Fruit fly (Drosophila melanogaster) whole organism, embryonic: ENCODE measurements around the gene CG11999.

ENCODE experiments used
- ATbp ChIP-seq: fragments of 200-800 bp; sonication (Bioruptor generic); optimal IDR thresholded peaks from 2 replicates; lab custom pipeline; 2017; ENCODE audit warnings: missing biosample characterization, mild to moderate bottlenecking, missing genetic modification characterization, missing genetic modification reagents
- Asciz ChIP-seq: fragments of 200-800 bp; sonication (Bioruptor generic); optimal IDR thresholded peaks from 2 replicates; lab custom pipeline; 2017; ENCODE audit warnings: missing biosample characterization, mild to moderate bottlenecking, missing genetic modification characterization, missing genetic modification reagents
- Bteb2 ChIP-seq: fragments of 200-800 bp; sonication (Bioruptor generic); optimal IDR thresholded peaks from 2 replicates; lab custom pipeline; 2016; ENCODE audit warnings: missing biosample characterization, missing genetic modification characterization
- CG10147 ChIP-seq: fragments of 200-800 bp; sonication (Bioruptor generic); optimal IDR thresholded peaks from 2 replicates; lab custom pipeline; 2019; ENCODE audit warnings: missing biosample characterization, mild to moderate bottlenecking, missing genetic modification characterization, moderate library complexity
- CG10431 ChIP-seq: fragments of 200-800 bp; sonication (Bioruptor generic); optimal IDR thresholded peaks from 3 replicates; lab custom pipeline; 2018; ENCODE audit warnings: missing biosample characterization, mild to moderate bottlenecking, missing genetic modification characterization
- CG11247 ChIP-seq: fragments of 200-800 bp; sonication (Bioruptor generic); IDR thresholded peaks from 2 replicates; pipeline ENCODE4 v1.3.6; 2022; ENCODE audit warnings: missing biosample characterization, missing genetic modification characterization
- CG12769 ChIP-seq: fragments of 200-800 bp; sonication (Bioruptor generic); optimal IDR thresholded peaks from 2 replicates; lab custom pipeline; 2019; ENCODE audit warnings: missing biosample characterization, mild to moderate bottlenecking, missing genetic modification characterization, moderate library complexity
- CG14710 ChIP-seq: fragments of 200-800 bp; sonication (Bioruptor generic); optimal IDR thresholded peaks from 3 replicates; lab custom pipeline; 2019; ENCODE audit warnings: missing biosample characterization, mild to moderate bottlenecking, missing genetic modification characterization, moderate library complexity
- CG15269 ChIP-seq: fragments of 200-800 bp; sonication (Bioruptor generic); optimal IDR thresholded peaks from 2 replicates; lab custom pipeline; 2018; ENCODE audit warnings: missing biosample characterization, mild to moderate bottlenecking, missing genetic modification characterization, moderate library complexity
- CG15601 ChIP-seq: fragments of 200-800 bp; sonication (Bioruptor generic); optimal IDR thresholded peaks from 3 replicates; lab custom pipeline; 2019; ENCODE audit warnings: missing biosample characterization, mild to moderate bottlenecking, missing genetic modification characterization, moderate library complexity
- CG1792 ChIP-seq: fragments of 200-800 bp; sonication (Bioruptor generic); optimal IDR thresholded peaks from 2 replicates; lab custom pipeline; 2016; ENCODE audit warnings: missing biosample characterization, missing genetic modification characterization
- CG30431 ChIP-seq: fragments of 200-800 bp; sonication (Bioruptor generic); optimal IDR thresholded peaks from 2 replicates; lab custom pipeline; 2017; ENCODE audit warnings: missing biosample characterization, missing genetic modification characterization
- CG32532 ChIP-seq: fragments of 200-800 bp; sonication (Bioruptor generic); IDR thresholded peaks from 2 replicates; pipeline ENCODE4 v1.3.6; 2022; ENCODE audit warnings: missing biosample characterization, missing genetic modification characterization
- CG32767 ChIP-seq: fragments of 200-800 bp; sonication (Bioruptor generic); IDR thresholded peaks from 2 replicates; pipeline ENCODE4 v1.3.6; 2022; ENCODE audit warnings: missing biosample characterization, missing genetic modification characterization
- CG33213 ChIP-seq: fragments of 200-800 bp; sonication (Bioruptor generic); optimal IDR thresholded peaks from 3 replicates; lab custom pipeline; 2016; ENCODE audit warnings: missing biosample characterization, missing genetic modification characterization
- CG34422 ChIP-seq: fragments of 200-800 bp; sonication (Bioruptor generic); IDR thresholded peaks from 3 replicates; pipeline ENCODE4 v1.3.6; 2022; ENCODE audit warnings: missing biosample characterization, missing genetic modification characterization
- CG6254 ChIP-seq: fragments of 200-800 bp; sonication (Bioruptor generic); optimal IDR thresholded peaks from 3 replicates; lab custom pipeline; 2017; ENCODE audit warnings: mild to moderate bottlenecking, missing biosample characterization, missing genetic modification reagents, missing genetic modification characterization
- CG6683 ChIP-seq: fragments of 200-800 bp; sonication (Bioruptor generic); optimal IDR thresholded peaks from 2 replicates; lab custom pipeline; 2017; ENCODE audit warnings: missing biosample characterization, mild to moderate bottlenecking, missing genetic modification characterization, missing genetic modification reagents
- CG7839 ChIP-seq: fragments of 200-800 bp; sonication (Bioruptor generic); optimal IDR thresholded peaks from 3 replicates; lab custom pipeline; 2018; ENCODE audit warnings: missing biosample characterization, mild to moderate bottlenecking, missing genetic modification characterization, moderate library complexity
- Camta ChIP-seq: fragments of 200-800 bp; sonication (Bioruptor generic); optimal IDR thresholded peaks from 2 replicates; lab custom pipeline; 2016; ENCODE audit warnings: missing biosample characterization, missing genetic modification characterization
- CoRest ChIP-seq: fragments of 200-800 bp; sonication (Bioruptor generic); optimal IDR thresholded peaks from 3 replicates; lab custom pipeline; 2018; ENCODE audit warnings: missing biosample characterization, mild to moderate bottlenecking, missing genetic modification characterization, moderate library complexity
- Hand ChIP-seq: fragments of 200-800 bp; sonication (Bioruptor generic); optimal IDR thresholded peaks from 2 replicates; lab custom pipeline; 2017; ENCODE audit warnings: mild to moderate bottlenecking, missing biosample characterization, missing genetic modification reagents, missing genetic modification characterization
- Med ChIP-seq: fragments of 200-800 bp; sonication (Bioruptor generic); peaks from one replicate; lab custom pipeline; 2016; ENCODE audit warnings: missing biosample characterization, missing genetic modification characterization, mild to moderate bottlenecking, inconsistent platforms, moderate library complexity
- Mrtf ChIP-seq: fragments of 200-800 bp; sonication (Bioruptor generic); IDR thresholded peaks from 3 replicates; pipeline ENCODE4 v1.3.6; 2022; ENCODE audit warnings: missing biosample characterization, missing genetic modification characterization
- Nf-YA ChIP-seq: fragments of 200-800 bp; sonication (Bioruptor generic); IDR thresholded peaks from 2 replicates; pipeline ENCODE4 v1.3.6; 2022; ENCODE audit warnings: missing biosample characterization, missing genetic modification characterization
- PHDP ChIP-seq: fragments of 200-800 bp; sonication (Bioruptor generic); optimal IDR thresholded peaks from 3 replicates; lab custom pipeline; 2018; ENCODE audit warnings: missing biosample characterization, mild to moderate bottlenecking, missing genetic modification characterization, moderate library complexity
- Sin3A ChIP-seq: fragments of >200 bp; optimal IDR thresholded peaks from 2 replicates; lab custom pipeline; 2018
- Tbp ChIP-seq: fragments of >200 bp; optimal IDR thresholded peaks from 2 replicates; lab custom pipeline; 2018; ENCODE audit warnings: missing biosample characterization, missing genetic modification characterization
- cad ChIP-seq: fragments of >200 bp; optimal IDR thresholded peaks from 2 replicates; lab custom pipeline; 2017; ENCODE audit warnings: missing biosample characterization, missing genetic modification characterization
- caup ChIP-seq: fragments of 200-800 bp; sonication (Bioruptor generic); optimal IDR thresholded peaks from 3 replicates; lab custom pipeline; 2017; ENCODE audit warnings: missing biosample characterization, mild to moderate bottlenecking, missing genetic modification characterization, moderate library complexity; ENCODE audit not compliant: severe bottlenecking
- cg ChIP-seq: fragments of 200-800 bp; sonication (Bioruptor generic); optimal IDR thresholded peaks from 3 replicates; lab custom pipeline; 2019; ENCODE audit warnings: missing biosample characterization, mild to moderate bottlenecking, missing genetic modification characterization, moderate library complexity
- chinmo ChIP-seq: fragments of 200-800 bp; sonication (Bioruptor generic); IDR thresholded peaks from 4 replicates; pipeline ENCODE4 v1.3.6; 2022; ENCODE audit warnings: missing biosample characterization, missing genetic modification characterization; ENCODE audit not compliant: partially characterized antibody
- dmrt11E ChIP-seq: fragments of 200-800 bp; sonication (Bioruptor generic); optimal IDR thresholded peaks from 3 replicates; lab custom pipeline; 2018; ENCODE audit warnings: missing biosample characterization, mild to moderate bottlenecking, missing genetic modification characterization, moderate library complexity
- ems ChIP-seq: fragments of 200-800 bp; sonication (Bioruptor generic); optimal IDR thresholded peaks from 3 replicates; lab custom pipeline; 2016; ENCODE audit warnings: missing biosample characterization, missing genetic modification characterization
- fd64A ChIP-seq: fragments of 200-800 bp; sonication (Bioruptor generic); optimal IDR thresholded peaks from 3 replicates; lab custom pipeline; 2018; ENCODE audit warnings: missing biosample characterization, mild to moderate bottlenecking, missing genetic modification characterization
- her ChIP-seq: fragments of 200-800 bp; sonication (Bioruptor generic); optimal IDR thresholded peaks from 2 replicates; lab custom pipeline; 2016; ENCODE audit warnings: missing biosample characterization, missing genetic modification characterization
- hkb ChIP-seq, 2 experiments: fragments of 200-800 bp in 1 of 2; fragments of >200 bp in 1 of 2; sonication (Bioruptor generic) in 1 of 2; IDR thresholded peaks in 1 of 2; optimal IDR thresholded peaks in 1 of 2; 2 replicates each; pipeline versions ENCODE4 v1.3.6 to Lab custom; 2017 to 2022; ENCODE audit warnings: missing biosample characterization in 1 of 2, missing genetic modification characterization in 1 of 2
- hth ChIP-seq: fragments of >200 bp; optimal IDR thresholded peaks from 2 replicates; lab custom pipeline; 2017; ENCODE audit warnings: inconsistent platforms
- nom ChIP-seq: fragments of 200-800 bp; sonication (Bioruptor generic); optimal IDR thresholded peaks from 2 replicates; lab custom pipeline; 2017; ENCODE audit warnings: missing biosample characterization, missing genetic modification characterization, mild to moderate bottlenecking, moderate library complexity, missing genetic modification reagents
- pzg ChIP-seq: fragments of 200-800 bp; sonication (Bioruptor generic); optimal IDR thresholded peaks from 3 replicates; lab custom pipeline; 2018; ENCODE audit warnings: missing biosample characterization, mild to moderate bottlenecking, missing genetic modification characterization, moderate library complexity
- sd ChIP-seq: fragments of 200-800 bp; sonication (Bioruptor generic); optimal IDR thresholded peaks from 3 replicates; lab custom pipeline; 2018; ENCODE audit warnings: missing biosample characterization, mild to moderate bottlenecking, missing genetic modification characterization, moderate library complexity
- sens ChIP-seq: fragments of 200-800 bp; sonication (Bioruptor generic); peaks from one replicate; lab custom pipeline; 2016; ENCODE audit warnings: missing biosample characterization, missing genetic modification characterization
- slou ChIP-seq: fragments of 200-800 bp; sonication (Bioruptor generic); optimal IDR thresholded peaks from 3 replicates; lab custom pipeline; 2016; ENCODE audit warnings: missing biosample characterization, missing genetic modification characterization
- sug ChIP-seq: fragments of 200-800 bp; optimal IDR thresholded peaks from 2 replicates; lab custom pipeline; 2019; ENCODE audit warnings: missing biosample characterization, mild to moderate bottlenecking, missing genetic modification characterization, moderate library complexity
- unc-4 ChIP-seq: fragments of 200-800 bp; sonication (Bioruptor generic); IDR thresholded peaks from 2 replicates; pipeline ENCODE4 v1.3.6; 2022; ENCODE audit warnings: missing biosample characterization, missing genetic modification characterization; ENCODE audit not compliant: partially characterized antibody
- vnd ChIP-seq: fragments of 200-800 bp; sonication (Bioruptor generic); IDR thresholded peaks from 3 replicates; pipeline ENCODE4 v1.3.6; 2022; ENCODE audit warnings: missing biosample characterization, missing genetic modification characterization; ENCODE audit not compliant: partially characterized antibody
- vvl ChIP-seq: fragments of 200-800 bp; sonication (Bioruptor generic); IDR thresholded peaks from 2 replicates; pipeline ENCODE4 v1.3.6; 2022; ENCODE audit warnings: missing biosample characterization, missing genetic modification characterization

CG11999 gene

DNA sequence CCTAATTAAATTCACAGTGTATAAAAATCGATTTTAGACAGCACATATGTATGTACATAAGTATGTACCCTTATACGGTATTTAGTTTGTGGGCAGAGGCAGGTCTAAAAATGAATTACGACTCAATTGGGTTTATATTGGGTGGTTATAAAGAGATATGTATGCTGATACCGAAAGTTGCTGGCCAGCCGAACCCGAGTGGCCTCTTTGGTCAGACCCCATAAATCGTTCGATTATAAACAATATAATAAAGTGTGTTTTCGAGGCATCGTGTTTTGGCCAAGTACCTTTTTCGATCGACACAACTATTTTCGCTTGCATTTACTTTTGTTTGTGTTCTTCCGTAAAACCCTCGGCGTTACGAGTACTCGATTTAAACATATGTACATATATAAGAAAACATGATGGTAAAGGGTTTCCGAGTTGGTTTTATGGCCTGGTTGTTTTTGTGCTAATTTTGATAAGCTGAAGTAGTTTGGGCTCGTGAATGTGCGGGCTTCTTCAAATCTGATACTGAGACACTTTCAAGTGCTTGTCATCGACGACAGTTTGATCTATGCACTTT, 45.2 kb downstream of the CG11999 start (continued):
- TF ChIP-seq CoRest (tag; lab: Kevin White, UChicago), result no peak
- TF ChIP-seq CG11247 (GFP tag; lab: Robert Waterston, UW), result no peak
- TF ChIP-seq dmrt11E (tag; lab: Kevin White, UChicago), result no peak
- no peak for TF ChIP-seq cad (GFP tag; lab: Kevin White, UChicago)
- no peak for TF ChIP-seq Tbp
- TF ChIP-seq sug, result peak; percentile 88
- no peak for TF ChIP-seq caup (GFP tag; lab: Kevin White, UChicago)
- no peak for TF ChIP-seq fd64A (GFP tag; lab: Kevin White, UChicago)
- peak; percentile 12 for TF ChIP-seq sd
- no peak for TF ChIP-seq Bteb2 (GFP tag; lab: Kevin White, UChicago)
- TF ChIP-seq CG6254 (GFP tag; lab: Kevin White, UChicago), result no peak
- TF ChIP-seq slou (GFP tag; lab: Kevin White, UChicago), result no peak
- TF ChIP-seq CG6683, result no peak
- TF ChIP-seq CG33213, result no peak
- no peak for TF ChIP-seq hth (lab: Kevin White, UChicago)
- no peak for TF ChIP-seq CG7839
- TF ChIP-seq CG32767, result no peak
- no peak for TF ChIP-seq CG30431 (GFP tag; lab: Kevin White, UChicago)
- TF ChIP-seq pzg, result no peak
- no peak for TF ChIP-seq ems
- no peak for TF ChIP-seq CG15269 (tag; lab: Kevin White, UChicago)
- TF ChIP-seq PHDP (tag; lab: Kevin White, UChicago), result peak; percentile 25
- TF ChIP-seq Camta, result no peak
- TF ChIP-seq her, result no peak

DNA sequence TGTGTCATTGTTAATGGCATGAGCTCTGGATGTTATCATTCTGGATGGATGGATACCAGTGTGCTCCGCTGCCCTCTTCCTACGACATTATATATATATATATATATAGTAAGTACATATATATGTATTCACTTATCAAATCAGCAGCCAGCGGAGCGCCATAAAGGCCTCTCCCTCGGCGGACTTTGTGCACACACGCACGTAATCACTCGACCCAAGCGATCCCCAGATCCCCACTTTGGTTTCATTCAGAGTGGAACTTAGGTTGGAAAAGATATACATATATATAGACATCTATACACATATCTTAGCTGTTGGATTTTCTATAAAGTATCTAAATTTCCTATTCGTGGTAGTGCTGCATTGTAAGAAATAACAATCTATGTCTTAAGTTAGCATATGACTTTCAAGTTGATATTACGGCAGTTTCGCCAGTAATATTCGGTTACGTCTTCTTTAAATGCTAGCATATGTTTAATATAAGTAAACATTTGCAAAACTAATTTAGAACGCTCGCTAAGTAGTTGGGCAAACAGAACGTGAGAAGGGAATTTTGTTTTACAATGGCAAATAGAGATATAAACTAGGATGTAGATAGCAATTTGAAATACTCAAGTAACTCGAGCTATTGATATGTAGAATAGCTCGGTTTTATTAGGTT, 46.3 kb downstream of the CG11999 start:
- TF ChIP-seq nom (GFP tag; lab: Kevin White, UChicago), result peak; percentile 75
- no peak for TF ChIP-seq vvl (GFP tag; lab: Robert Waterston, UW)
- TF ChIP-seq Hand (GFP tag; lab: Kevin White, UChicago), result no peak
- peak; percentile 19 for TF ChIP-seq sens (GFP tag; lab: Kevin White, UChicago)
- TF ChIP-seq chinmo, result 0 out of 4 replicates have a peak, but pooled peaks have one; percentile 12
- no peak for TF ChIP-seq Nf-YA (GFP tag; lab: Robert Waterston, UW)
- TF ChIP-seq Med (GFP tag; lab: Kevin White, UChicago), result peak; percentile 70

DNA sequence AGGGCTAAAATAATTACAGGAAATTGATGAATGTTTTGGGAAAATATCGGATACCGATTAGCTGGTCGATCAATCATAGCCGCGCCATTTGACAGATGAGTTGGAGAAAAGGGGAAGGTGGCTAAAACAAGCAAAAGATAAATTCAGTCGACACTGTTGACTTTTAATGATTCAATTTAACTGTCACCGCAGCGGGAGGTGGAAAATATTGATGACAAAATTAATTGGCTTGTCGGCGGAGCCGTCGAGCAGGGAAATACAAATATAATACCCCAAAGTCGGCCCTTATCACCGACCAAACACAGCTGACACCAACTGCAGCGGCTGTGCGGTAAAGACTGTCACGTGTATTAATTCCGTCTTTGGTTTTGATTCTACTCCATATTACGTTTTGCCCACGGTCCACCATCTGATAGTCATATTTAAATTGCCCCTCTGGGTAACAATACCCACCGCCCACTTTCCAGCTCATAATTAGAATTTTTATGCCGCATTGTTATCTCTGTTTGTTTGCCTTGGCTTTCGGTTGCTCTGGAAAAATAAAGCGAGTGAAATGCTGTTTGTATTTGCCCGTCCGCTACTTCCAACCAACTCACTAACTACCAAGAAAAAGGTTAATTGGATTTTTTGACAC, 48.6 kb downstream of the CG11999 start:
- TF ChIP-seq sug, result peak; percentile 42
- TF ChIP-seq vnd (GFP tag; lab: Robert Waterston, UW), result no peak
- no peak for TF ChIP-seq unc-4 (GFP tag; lab: Robert Waterston, UW)
- TF ChIP-seq CG6254 (GFP tag; lab: Kevin White, UChicago), result no peak
- TF ChIP-seq CG14710 (tag; lab: Kevin White, UChicago), result no peak
- TF ChIP-seq CG10147, result no peak
- TF ChIP-seq CG15601 (tag; lab: Kevin White, UChicago), result peak; percentile 8
- peak; percentile 15 for TF ChIP-seq Asciz (GFP tag; lab: Kevin White, UChicago)
- peak; percentile 7 for TF ChIP-seq CG12769 (tag; lab: Kevin White, UChicago)
- TF ChIP-seq Mrtf (GFP tag; lab: Robert Waterston, UW), result no peak
- no peak for TF ChIP-seq CG34422 (GFP tag; lab: Robert Waterston, UW)
- 0 out of 2 replicates have a peak, but pooled peaks have one; percentile 15 for TF ChIP-seq CG32532 (GFP tag; lab: Robert Waterston, UW)
- no peak for TF ChIP-seq cg (GFP tag; lab: Kevin White, UChicago)
- TF ChIP-seq ATbp (GFP tag; lab: Kevin White, UChicago), result peak; percentile 25
- no peak for TF ChIP-seq Sin3A
- no peak for TF ChIP-seq CG1792 (GFP tag; lab: Kevin White, UChicago)
- peak; percentile 11 for TF ChIP-seq CG10431 (GFP tag; lab: Kevin White, UChicago)
- no peak for TF ChIP-seq hkb (optimal IDR thresholded peaks at IDR 0.05; lab: Kevin White, UChicago)
- 0 out of 2 replicates have a peak, but pooled peaks have one; percentile 7 for TF ChIP-seq hkb (GFP tag; IDR thresholded peaks at IDR 0.05; lab: Robert Waterston, UW)
